Worm (Caenorhabditis elegans): ENCODE data around the gene irld-26.

DNA sequence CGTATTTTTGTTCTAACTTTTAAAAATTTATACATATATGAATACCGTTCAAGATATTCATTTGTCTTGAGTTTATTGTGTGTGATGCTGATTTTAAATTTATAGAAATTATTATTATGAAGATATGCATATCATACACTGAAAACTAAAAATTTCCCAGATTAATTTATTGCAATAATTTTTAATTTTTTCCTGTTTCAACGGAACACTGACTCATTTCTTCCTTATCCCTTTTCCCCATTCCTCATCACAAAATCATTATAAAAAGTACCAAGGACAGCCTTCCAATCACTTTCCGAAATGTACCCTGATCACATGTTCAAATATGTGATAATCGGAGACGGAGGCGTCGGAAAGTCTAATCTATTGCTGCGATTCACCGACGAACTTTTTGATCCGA, 10.3 kb upstream of the irld-26 start, which contains the start of gene rabr-4:
- TF ChIP-seq sox-4 (tag; optimal IDR thresholded peaks at IDR 0.05) (no peak), madf-2 (tag; optimal IDR thresholded peaks at IDR 0.05) (no peak), pqm-1 (tag; optimal IDR thresholded peaks at IDR 0.05) (no peak), unc-86 (tag; optimal IDR thresholded peaks at IDR 0.05) (no peak), nfya-1 (tag; optimal IDR thresholded peaks at IDR 0.05) (no peak), ama-1 (optimal IDR thresholded peaks at IDR 0.05) (no peak), nhr-232 (tag; optimal IDR thresholded peaks at IDR 0.05) (no peak), ceh-31 (tag; optimal IDR thresholded peaks at IDR 0.05) (no peak), rnt-1 (tag; optimal IDR thresholded peaks at IDR 0.05) (no peak), unc-55 (GFP tag; optimal IDR thresholded peaks at IDR 0.05) (no peak)
